Fruit fly (Drosophila melanogaster) whole organism, embryonic: Measurements from ENCODE around the gene Crtc.

Experiments
- Adf1 ChIP-seq: fragments of 200-800 bp; sonication (Bioruptor generic); IDR thresholded peaks from 2 replicates; pipeline ENCODE4 v1.3.6; 2022; ENCODE audit warnings: missing biosample characterization, missing genetic modification characterization
- B-H1 ChIP-seq: fragments of 200-800 bp; sonication (Bioruptor generic); IDR thresholded peaks from 3 replicates; pipeline ENCODE4 v1.3.6; 2022; ENCODE audit warnings: missing biosample characterization, missing genetic modification characterization
- Bdp1 ChIP-seq: fragments of 200-800 bp; sonication (Bioruptor generic); optimal IDR thresholded peaks from 3 replicates; lab custom pipeline; 2016; ENCODE audit warnings: missing biosample characterization, missing genetic modification characterization
- Bgb ChIP-seq: fragments of 200-800 bp; sonication (Bioruptor generic); IDR thresholded peaks from 2 replicates; pipeline ENCODE4 v1.3.6; 2022; ENCODE audit warnings: missing biosample characterization, missing genetic modification characterization; ENCODE audit not compliant: partially characterized antibody
- C15 ChIP-seq: fragments of 200-800 bp; sonication (Bioruptor generic); IDR thresholded peaks from 3 replicates; pipeline ENCODE4 v1.3.6; 2022; ENCODE audit warnings: missing biosample characterization, missing genetic modification characterization
- CG12104 ChIP-seq: fragments of 200-800 bp; sonication (Bioruptor generic); optimal IDR thresholded peaks from 3 replicates; lab custom pipeline; 2016; ENCODE audit warnings: missing biosample characterization, missing genetic modification characterization
- CG12659 ChIP-seq: fragments of 200-800 bp; sonication (Bioruptor generic); optimal IDR thresholded peaks from 3 replicates; lab custom pipeline; 2017; ENCODE audit warnings: mild to moderate bottlenecking, missing biosample characterization, missing genetic modification reagents, missing genetic modification characterization
- CG15269 ChIP-seq: fragments of 200-800 bp; sonication (Bioruptor generic); optimal IDR thresholded peaks from 2 replicates; lab custom pipeline; 2018; ENCODE audit warnings: missing biosample characterization, mild to moderate bottlenecking, missing genetic modification characterization, moderate library complexity
- CG17385 ChIP-seq: fragments of 200-800 bp; sonication (Bioruptor generic); optimal IDR thresholded peaks from 3 replicates; lab custom pipeline; 2018; ENCODE audit warnings: missing biosample characterization, mild to moderate bottlenecking, missing genetic modification characterization
- CG2202 ChIP-seq: fragments of 200-800 bp; sonication (Bioruptor generic); optimal IDR thresholded peaks from 2 replicates; lab custom pipeline; 2018; ENCODE audit warnings: missing biosample characterization, mild to moderate bottlenecking, missing genetic modification characterization
- CG2712 ChIP-seq: fragments of 200-800 bp; optimal IDR thresholded peaks from 3 replicates; lab custom pipeline; 2019; ENCODE audit warnings: missing biosample characterization, mild to moderate bottlenecking, missing genetic modification characterization, moderate library complexity
- CG3726 ChIP-seq: fragments of 200-800 bp; sonication (Bioruptor generic); IDR thresholded peaks from 3 replicates; pipeline ENCODE4, ENCODE4 v1.3.6; 2022; ENCODE audit warnings: missing biosample characterization, missing genetic modification characterization
- CG4360 ChIP-seq: fragments of 200-800 bp; sonication (Bioruptor generic); IDR thresholded peaks from 2 replicates; pipeline ENCODE4 v1.3.6; 2022; ENCODE audit warnings: missing biosample characterization, missing genetic modification characterization
- CG43689 ChIP-seq: fragments of 200-800 bp; sonication (Bioruptor generic); IDR thresholded peaks from 2 replicates; pipeline ENCODE4 v1.3.6; 2022; ENCODE audit warnings: missing biosample characterization, missing genetic modification characterization
- CG6765 ChIP-seq: fragments of 200-800 bp; sonication (Bioruptor generic); optimal IDR thresholded peaks from 3 replicates; lab custom pipeline; 2017; ENCODE audit warnings: missing biosample characterization, mild to moderate bottlenecking, missing genetic modification characterization
- CG7745 ChIP-seq: fragments of 200-800 bp; sonication (Bioruptor generic); optimal IDR thresholded peaks from 2 replicates; lab custom pipeline; 2018; ENCODE audit warnings: missing biosample characterization, mild to moderate bottlenecking, missing genetic modification characterization, moderate library complexity
- CG9609 ChIP-seq: fragments of 200-800 bp; sonication (Bioruptor generic); optimal IDR thresholded peaks from 3 replicates; lab custom pipeline; 2016; ENCODE audit warnings: missing biosample characterization, missing genetic modification characterization
- CG9797 ChIP-seq: fragments of 200-800 bp; sonication (Bioruptor generic); optimal IDR thresholded peaks from 3 replicates; lab custom pipeline; 2018; ENCODE audit warnings: missing biosample characterization, mild to moderate bottlenecking, missing genetic modification characterization
- D19B ChIP-seq: fragments of 200-800 bp; sonication (Bioruptor generic); optimal IDR thresholded peaks from 2 replicates; lab custom pipeline; 2017; ENCODE audit warnings: missing biosample characterization, mild to moderate bottlenecking, missing genetic modification characterization
- Dip3 ChIP-seq: fragments of 200-800 bp; sonication (Bioruptor generic); optimal IDR thresholded peaks from 3 replicates; lab custom pipeline; 2016; ENCODE audit warnings: missing biosample characterization, missing genetic modification characterization
- Dref ChIP-seq: fragments of 200-800 bp; sonication (Bioruptor generic); IDR thresholded peaks from 2 replicates; pipeline ENCODE4 v1.3.6; 2022; ENCODE audit warnings: missing biosample characterization, missing genetic modification characterization
- E2f1 ChIP-seq: fragments of 200-800 bp; sonication (Bioruptor generic); IDR thresholded peaks from 2 replicates; pipeline ENCODE4 v1.3.6; 2022; ENCODE audit warnings: missing biosample characterization, missing genetic modification characterization
- HmgZ ChIP-seq: fragments of 200-800 bp; sonication (Bioruptor generic); optimal IDR thresholded peaks from 2 replicates; lab custom pipeline; 2018; ENCODE audit warnings: missing biosample characterization, mild to moderate bottlenecking, missing genetic modification characterization
- Hmr ChIP-seq: fragments of 200-800 bp; sonication (Bioruptor generic); optimal IDR thresholded peaks from 3 replicates; lab custom pipeline; 2017; ENCODE audit warnings: mild to moderate bottlenecking, missing biosample characterization, missing genetic modification reagents, missing genetic modification characterization
- MESR4 ChIP-seq: fragments of 200-800 bp; sonication (Bioruptor generic); optimal IDR thresholded peaks from 2 replicates; lab custom pipeline; 2018; ENCODE audit warnings: missing biosample characterization, mild to moderate bottlenecking, missing genetic modification characterization, moderate library complexity
- MTF-1 ChIP-seq: fragments of 200-800 bp; sonication (Bioruptor generic); optimal IDR thresholded peaks from 2 replicates; lab custom pipeline; 2018; ENCODE audit warnings: missing biosample characterization, mild to moderate bottlenecking, missing genetic modification characterization, borderline replicate concordance
- Mes4 ChIP-seq: fragments of 200-800 bp; sonication (Bioruptor generic); optimal IDR thresholded peaks from 2 replicates; lab custom pipeline; 2016; ENCODE audit warnings: missing biosample characterization, missing genetic modification characterization
- Mrtf ChIP-seq: fragments of 200-800 bp; sonication (Bioruptor generic); IDR thresholded peaks from 3 replicates; pipeline ENCODE4 v1.3.6; 2022; ENCODE audit warnings: missing biosample characterization, missing genetic modification characterization
- Neu2 ChIP-seq: fragments of 200-800 bp; sonication (Bioruptor generic); optimal IDR thresholded peaks from 3 replicates; lab custom pipeline; 2016; ENCODE audit warnings: missing biosample characterization, missing genetic modification characterization, borderline replicate concordance
- Nf-YC ChIP-seq: fragments of 200-800 bp; optimal IDR thresholded peaks from 3 replicates; lab custom pipeline; 2019; ENCODE audit warnings: missing biosample characterization, mild to moderate bottlenecking, missing genetic modification characterization, moderate library complexity
- ab ChIP-seq: fragments of 200-800 bp; sonication (Bioruptor generic); optimal IDR thresholded peaks from 2 replicates; lab custom pipeline; 2016; ENCODE audit warnings: missing biosample characterization, missing genetic modification characterization
- abd-A ChIP-seq: fragments of 200-800 bp; sonication (Bioruptor generic); optimal IDR thresholded peaks from 3 replicates; lab custom pipeline; 2019; ENCODE audit warnings: missing biosample characterization, mild to moderate bottlenecking, missing genetic modification characterization, moderate library complexity
- amos ChIP-seq: fragments of 200-800 bp; sonication (Bioruptor generic); IDR thresholded peaks from 2 replicates; pipeline ENCODE4 v1.3.6; 2022; ENCODE audit warnings: missing biosample characterization, missing genetic modification characterization; ENCODE audit not compliant: partially characterized antibody
- ap ChIP-seq: fragments of 200-800 bp; sonication (Bioruptor generic); IDR thresholded peaks from 2 replicates; pipeline ENCODE4 v1.3.6; 2022; ENCODE audit warnings: missing biosample characterization, missing genetic modification characterization
- cg ChIP-seq: fragments of 200-800 bp; sonication (Bioruptor generic); optimal IDR thresholded peaks from 3 replicates; lab custom pipeline; 2019; ENCODE audit warnings: missing biosample characterization, mild to moderate bottlenecking, missing genetic modification characterization, moderate library complexity
- croc ChIP-seq: fragments of 200-800 bp; sonication (Bioruptor generic); conservative IDR thresholded peaks from 3 replicates; pipeline ENCODE4 v1.3.6; 2022; ENCODE audit warnings: missing biosample characterization, missing genetic modification characterization
- disco-r ChIP-seq: fragments of 200-800 bp; sonication (Bioruptor generic); optimal IDR thresholded peaks from 2 replicates; lab custom pipeline; 2016; ENCODE audit warnings: missing biosample characterization, missing genetic modification characterization
- gcm ChIP-seq: fragments of 200-800 bp; sonication (Bioruptor generic); optimal IDR thresholded peaks from 2 replicates; lab custom pipeline; 2019; ENCODE audit warnings: missing biosample characterization, mild to moderate bottlenecking, missing genetic modification characterization, moderate library complexity
- kah ChIP-seq: fragments of 200-800 bp; sonication (Bioruptor generic); optimal IDR thresholded peaks from 2 replicates; lab custom pipeline; 2018; ENCODE audit warnings: missing biosample characterization, mild to moderate bottlenecking, missing genetic modification characterization
- ken ChIP-seq: fragments of 200-800 bp; sonication (Bioruptor generic); IDR thresholded peaks from 3 replicates; pipeline ENCODE4 v1.3.6; 2022; ENCODE audit warnings: missing biosample characterization, missing genetic modification characterization
- lilli ChIP-seq: fragments of 200-800 bp; sonication (Bioruptor generic); optimal IDR thresholded peaks from 3 replicates; lab custom pipeline; 2016; ENCODE audit warnings: missing biosample characterization, missing genetic modification characterization
- org-1 ChIP-seq: fragments of 200-800 bp; sonication (Bioruptor generic); optimal IDR thresholded peaks from 2 replicates; lab custom pipeline; 2017; ENCODE audit warnings: missing biosample characterization, missing genetic modification characterization
- otp ChIP-seq: fragments of 200-800 bp; sonication (Bioruptor generic); IDR thresholded peaks from 3 replicates; pipeline ENCODE4, ENCODE4 v1.3.6; 2022; ENCODE audit warnings: missing biosample characterization, missing genetic modification characterization
- psq ChIP-seq: fragments of 200-800 bp; sonication (Bioruptor generic); optimal IDR thresholded peaks from 2 replicates; lab custom pipeline; 2017; ENCODE audit warnings: missing biosample characterization, missing genetic modification characterization
- pzg ChIP-seq: fragments of 200-800 bp; sonication (Bioruptor generic); optimal IDR thresholded peaks from 3 replicates; lab custom pipeline; 2018; ENCODE audit warnings: missing biosample characterization, mild to moderate bottlenecking, missing genetic modification characterization, moderate library complexity
- ro ChIP-seq: fragments of 200-800 bp; sonication (Bioruptor generic); IDR thresholded peaks from 2 replicates; pipeline ENCODE4 v1.3.6; 2022; ENCODE audit warnings: missing biosample characterization, missing genetic modification characterization
- sima ChIP-seq: fragments of 200-800 bp; sonication (Bioruptor generic); optimal IDR thresholded peaks from 2 replicates; lab custom pipeline; 2016; ENCODE audit warnings: missing biosample characterization, missing genetic modification characterization
- slou ChIP-seq: fragments of 200-800 bp; sonication (Bioruptor generic); optimal IDR thresholded peaks from 3 replicates; lab custom pipeline; 2016; ENCODE audit warnings: missing biosample characterization, missing genetic modification characterization
- tup ChIP-seq: fragments of 200-800 bp; sonication (Bioruptor generic); optimal IDR thresholded peaks from 2 replicates; lab custom pipeline; 2016; ENCODE audit warnings: missing biosample characterization, mild to moderate bottlenecking, missing genetic modification characterization, moderate library complexity
- vfl ChIP-seq: fragments of 200-800 bp; sonication (Bioruptor generic); optimal IDR thresholded peaks from 2 replicates; lab custom pipeline; 2016; ENCODE audit warnings: missing biosample characterization, missing genetic modification characterization
- zen ChIP-seq: fragments of 200-800 bp; sonication (Bioruptor generic); optimal IDR thresholded peaks from 3 replicates; lab custom pipeline; 2018; ENCODE audit warnings: missing biosample characterization, mild to moderate bottlenecking, missing genetic modification characterization, moderate library complexity
- zfh1 ChIP-seq: fragments of 200-800 bp; sonication (Bioruptor generic); IDR thresholded peaks from 3 replicates; pipeline ENCODE4 v1.3.6; 2022; ENCODE audit warnings: missing biosample characterization, missing genetic modification characterization

Gene Crtc

DNA sequence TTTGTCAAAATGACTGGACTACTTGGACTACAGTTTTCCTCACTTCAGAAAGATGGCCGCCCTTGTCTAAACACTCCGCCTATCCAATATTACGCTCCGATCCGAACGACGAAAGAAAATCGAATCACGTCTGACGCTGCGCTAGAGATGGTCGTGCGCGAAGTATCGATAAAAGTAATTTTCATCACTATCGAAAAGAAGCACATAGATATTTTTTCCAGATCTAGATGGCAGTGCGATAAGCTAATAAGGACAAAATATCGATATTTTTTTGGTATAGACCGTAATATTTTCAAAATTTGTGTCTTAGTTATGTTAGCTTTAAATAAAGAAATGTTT is 24.2 kb downstream of the Crtc start, which contains the start of gene Pep (continued):
- TF ChIP-seq CG12659 (GFP tag; lab: Kevin White, UChicago), result peak; percentile 77
- no peak; the same call in 1 of the 3 replicates for TF ChIP-seq ken (GFP tag; lab: Robert Waterston, UW)
- peak; percentile 31 for TF ChIP-seq CG2202 (tag; lab: Kevin White, UChicago)
- no peak for TF ChIP-seq CG4360
- TF ChIP-seq amos (GFP tag; lab: Robert Waterston, UW), result peak; percentile 99
- TF ChIP-seq CG2712, result peak; percentile 63
- no peak for TF ChIP-seq cg
- TF ChIP-seq MESR4 (GFP tag; lab: Kevin White, UChicago), result peak; percentile 93
- TF ChIP-seq HmgZ (tag; lab: Kevin White, UChicago), result peak; percentile 79
- no peak for TF ChIP-seq ro
- no peak for TF ChIP-seq D19B (GFP tag; lab: Kevin White, UChicago)
- no peak for TF ChIP-seq CG6765
- TF ChIP-seq otp (GFP tag; lab: Robert Waterston, UW), result no peak
- no peak for TF ChIP-seq croc (GFP tag; lab: Robert Waterston, UW)
- TF ChIP-seq kah (GFP tag; lab: Kevin White, UChicago), result no peak
- TF ChIP-seq zen (tag; lab: Kevin White, UChicago), result peak; percentile 69
- no peak for TF ChIP-seq Bdp1
- TF ChIP-seq vfl (GFP tag; lab: Kevin White, UChicago), result peak; percentile 38
- TF ChIP-seq CG9609 (GFP tag; lab: Kevin White, UChicago), result peak; percentile 28
- no peak for TF ChIP-seq CG7745 (tag; lab: Kevin White, UChicago)
- TF ChIP-seq CG15269 (tag; lab: Kevin White, UChicago), result no peak
- no peak for TF ChIP-seq Dip3
- peak; percentile 25; the same call in 1 of the 2 replicates for TF ChIP-seq Adf1 (GFP tag; lab: Robert Waterston, UW)
- TF ChIP-seq MTF-1, result no peak
- no peak for TF ChIP-seq ab
- peak; percentile 38 for TF ChIP-seq Hmr (GFP tag; lab: Kevin White, UChicago)
- TF ChIP-seq Mes4, result no peak
- peak; percentile 39 for TF ChIP-seq CG9797 (GFP tag; lab: Kevin White, UChicago)
- TF ChIP-seq Bgb (GFP tag; lab: Robert Waterston, UW), result peak; percentile 99
- peak; percentile 93 for TF ChIP-seq pzg
- TF ChIP-seq disco-r (GFP tag; lab: Kevin White, UChicago), result no peak
- TF ChIP-seq CG12104, result no peak
- no peak for TF ChIP-seq Mrtf (GFP tag; lab: Robert Waterston, UW)
- peak; percentile 5 for TF ChIP-seq CG17385 (GFP tag; lab: Kevin White, UChicago)
- TF ChIP-seq lilli (GFP tag; lab: Kevin White, UChicago), result peak; percentile 51
- no peak for TF ChIP-seq sima
- TF ChIP-seq psq (GFP tag; lab: Kevin White, UChicago), result no peak
- TF ChIP-seq C15, result no peak
- no peak for TF ChIP-seq tup
- peak; percentile 10 for TF ChIP-seq gcm (GFP tag; lab: Kevin White, UChicago)
- TF ChIP-seq zfh1 (GFP tag; lab: Robert Waterston, UW), result peak; percentile 55; the same call in 2 of the 3 replicates
- TF ChIP-seq Nf-YC (tag; lab: Kevin White, UChicago), result no peak
- TF ChIP-seq E2f1 (GFP tag; lab: Robert Waterston, UW), result no peak
- TF ChIP-seq Neu2 (GFP tag; lab: Kevin White, UChicago), result no peak
- no peak for TF ChIP-seq abd-A
- no peak for TF ChIP-seq CG3726 (GFP tag; lab: Robert Waterston, UW)
- no peak for TF ChIP-seq org-1 (GFP tag; lab: Kevin White, UChicago)
- TF ChIP-seq slou (GFP tag; lab: Kevin White, UChicago), result no peak
- TF ChIP-seq CG43689 (GFP tag; lab: Robert Waterston, UW), result no peak
- TF ChIP-seq B-H1, result no peak
- TF ChIP-seq Dref, result peak; percentile 97
- TF ChIP-seq ap (GFP tag; lab: Robert Waterston, UW), result no peak
